Fruit fly (Drosophila melanogaster) whole organism, embryonic: Measurements from ENCODE around the gene rhea.

Experiments used
- Asciz ChIP-seq: fragments of 200-800 bp; sonication (Bioruptor generic); optimal IDR thresholded peaks from 2 replicates; lab custom pipeline; 2017; ENCODE audit warnings: missing biosample characterization, mild to moderate bottlenecking, missing genetic modification characterization, missing genetic modification reagents
- CG1024 ChIP-seq: fragments of 200-800 bp; sonication (Bioruptor generic); IDR thresholded peaks from 2 replicates; pipeline ENCODE4 v1.3.6; 2022; ENCODE audit warnings: missing biosample characterization, missing genetic modification characterization
- CG10462 ChIP-seq: fragments of 200-800 bp; sonication (Bioruptor generic); optimal IDR thresholded peaks from 2 replicates; lab custom pipeline; 2016; ENCODE audit warnings: missing biosample characterization, missing genetic modification characterization
- CG10979 ChIP-seq: fragments of 200-800 bp; sonication (Bioruptor generic); optimal IDR thresholded peaks from 2 replicates; lab custom pipeline; 2018; ENCODE audit warnings: missing biosample characterization, mild to moderate bottlenecking, missing genetic modification characterization, moderate library complexity
- CG12299 ChIP-seq: fragments of 200-800 bp; sonication (Bioruptor generic); optimal IDR thresholded peaks from 2 replicates; lab custom pipeline; 2018; ENCODE audit warnings: missing biosample characterization, mild to moderate bottlenecking, missing genetic modification characterization
- CG12942 ChIP-seq: fragments of 200-800 bp; sonication (Bioruptor generic); optimal IDR thresholded peaks from 3 replicates; lab custom pipeline; 2016; ENCODE audit warnings: missing biosample characterization, missing genetic modification characterization
- CG14710 ChIP-seq: fragments of 200-800 bp; sonication (Bioruptor generic); optimal IDR thresholded peaks from 3 replicates; lab custom pipeline; 2019; ENCODE audit warnings: missing biosample characterization, mild to moderate bottlenecking, missing genetic modification characterization, moderate library complexity
- CG16863 ChIP-seq: fragments of 200-800 bp; sonication (Bioruptor generic); optimal IDR thresholded peaks from 3 replicates; lab custom pipeline; 2016; ENCODE audit warnings: missing biosample characterization, missing genetic modification characterization
- CG17186 ChIP-seq: fragments of 200-800 bp; sonication (Bioruptor generic); optimal IDR thresholded peaks from 3 replicates; lab custom pipeline; 2017; ENCODE audit warnings: missing biosample characterization, missing genetic modification reagents, missing genetic modification characterization
- CG18262 ChIP-seq: fragments of 200-800 bp; optimal IDR thresholded peaks from 3 replicates; lab custom pipeline; 2019; ENCODE audit warnings: missing biosample characterization, mild to moderate bottlenecking, missing genetic modification characterization, moderate library complexity
- CG18619 ChIP-seq: fragments of 200-800 bp; sonication (Bioruptor generic); optimal IDR thresholded peaks from 3 replicates; lab custom pipeline; 2017; ENCODE audit warnings: missing biosample characterization, mild to moderate bottlenecking, missing genetic modification characterization
- CG2712 ChIP-seq: fragments of 200-800 bp; optimal IDR thresholded peaks from 3 replicates; lab custom pipeline; 2019; ENCODE audit warnings: missing biosample characterization, mild to moderate bottlenecking, missing genetic modification characterization, moderate library complexity
- CG2889 ChIP-seq: fragments of 200-800 bp; sonication (Bioruptor generic); IDR thresholded peaks from 3 replicates; pipeline ENCODE4 v1.3.6; 2022; ENCODE audit warnings: missing biosample characterization, missing genetic modification characterization
- CG30403 ChIP-seq: fragments of 200-800 bp; sonication (Bioruptor generic); optimal IDR thresholded peaks from 3 replicates; lab custom pipeline; 2016; ENCODE audit warnings: missing biosample characterization, missing genetic modification characterization
- CG31224 ChIP-seq: fragments of 200-800 bp; sonication (Bioruptor generic); IDR thresholded peaks from 2 replicates; pipeline ENCODE4 v1.3.6; 2022; ENCODE audit warnings: missing biosample characterization, missing genetic modification characterization
- CG3281 ChIP-seq: fragments of 200-800 bp; sonication (Bioruptor generic); optimal IDR thresholded peaks from 3 replicates; lab custom pipeline; 2017; ENCODE audit warnings: missing biosample characterization, mild to moderate bottlenecking, missing genetic modification characterization
- CG6689 ChIP-seq: fragments of 200-800 bp; sonication (Bioruptor generic); IDR thresholded peaks from 2 replicates; pipeline ENCODE4 v1.3.6; 2022; ENCODE audit warnings: missing biosample characterization, missing genetic modification characterization
- CG6791 ChIP-seq: fragments of 200-800 bp; sonication (Bioruptor generic); IDR thresholded peaks from 3 replicates; pipeline ENCODE4 v1.3.6; 2022; ENCODE audit warnings: missing biosample characterization, missing genetic modification characterization; ENCODE audit not compliant: partially characterized antibody
- CG6854 ChIP-seq: fragments of 200-800 bp; sonication (Bioruptor generic); optimal IDR thresholded peaks from 3 replicates; lab custom pipeline; 2017; ENCODE audit warnings: missing biosample characterization, mild to moderate bottlenecking, missing genetic modification characterization
- CG7839 ChIP-seq: fragments of 200-800 bp; sonication (Bioruptor generic); optimal IDR thresholded peaks from 3 replicates; lab custom pipeline; 2018; ENCODE audit warnings: missing biosample characterization, mild to moderate bottlenecking, missing genetic modification characterization, moderate library complexity
- CG8388 ChIP-seq: fragments of 200-800 bp; sonication (Bioruptor generic); optimal IDR thresholded peaks from 2 replicates; lab custom pipeline; 2019; ENCODE audit warnings: missing biosample characterization, mild to moderate bottlenecking, missing genetic modification characterization, moderate library complexity
- CG9727 ChIP-seq: fragments of 200-800 bp; sonication (Bioruptor generic); optimal IDR thresholded peaks from 3 replicates; lab custom pipeline; 2017; ENCODE audit warnings: missing biosample characterization, mild to moderate bottlenecking, missing genetic modification characterization
- CG9817 ChIP-seq: fragments of 200-800 bp; sonication (Bioruptor generic); optimal IDR thresholded peaks from 2 replicates; lab custom pipeline; 2018; ENCODE audit warnings: missing biosample characterization, mild to moderate bottlenecking, missing genetic modification characterization, moderate library complexity
- CHES-1-like ChIP-seq: fragments of 200-800 bp; sonication (Bioruptor generic); optimal IDR thresholded peaks from 2 replicates; lab custom pipeline; 2016; ENCODE audit warnings: missing biosample characterization, missing genetic modification characterization
- CoRest ChIP-seq: fragments of 200-800 bp; sonication (Bioruptor generic); optimal IDR thresholded peaks from 3 replicates; lab custom pipeline; 2018; ENCODE audit warnings: missing biosample characterization, mild to moderate bottlenecking, missing genetic modification characterization, moderate library complexity
- Doc2 ChIP-seq: fragments of 200-800 bp; sonication (Bioruptor generic); IDR thresholded peaks from 2 replicates; pipeline ENCODE4 v1.3.6; 2022; ENCODE audit warnings: missing biosample characterization, missing genetic modification characterization
- Hr39 ChIP-seq: fragments of >200 bp; optimal IDR thresholded peaks from 2 replicates; lab custom pipeline; 2017
- Opbp ChIP-seq: fragments of 200-800 bp; sonication (Bioruptor generic); IDR thresholded peaks from 3 replicates; pipeline ENCODE4 v1.3.6; 2022; ENCODE audit warnings: missing biosample characterization, missing genetic modification characterization; ENCODE audit not compliant: partially characterized antibody
- Trl ChIP-seq, 3 experiments: fragments of >200 bp in 2 of 3; fragments of 200-800 bp in 1 of 3; sonication (Bioruptor generic) in 1 of 3; optimal IDR thresholded peaks; 2 replicates in 1 of 3; 3 replicates in 2 of 3; lab custom pipeline; 2016 to 2017; ENCODE audit warnings: missing biosample characterization in 1 of 3, missing genetic modification characterization in 1 of 3
- ac ChIP-seq: fragments of 200-800 bp; sonication (Bioruptor generic); optimal IDR thresholded peaks from 3 replicates; lab custom pipeline; 2017; ENCODE audit warnings: missing biosample characterization, mild to moderate bottlenecking, missing genetic modification characterization
- al ChIP-seq: fragments of 200-800 bp; sonication (Bioruptor generic); IDR thresholded peaks from 2 replicates; pipeline ENCODE4 v1.3.6; 2022; ENCODE audit warnings: missing biosample characterization, missing genetic modification characterization
- bbx ChIP-seq: fragments of 200-800 bp; sonication (Bioruptor generic); IDR thresholded peaks from 2 replicates; pipeline ENCODE4 v1.3.6; 2022; ENCODE audit warnings: missing biosample characterization, missing genetic modification characterization; ENCODE audit not compliant: partially characterized antibody
- bcd ChIP-seq: fragments of 200-800 bp; sonication (Bioruptor generic); optimal IDR thresholded peaks from 2 replicates; lab custom pipeline; 2017; ENCODE audit warnings: missing biosample characterization, mild to moderate bottlenecking, missing genetic modification characterization
- bowl ChIP-seq: fragments of 200-800 bp; sonication (Bioruptor generic); IDR thresholded peaks from 2 replicates; pipeline ENCODE4 v1.3.6; 2022; ENCODE audit warnings: missing biosample characterization, missing genetic modification characterization
- chif ChIP-seq, 2 experiments: fragments of 200-800 bp; sonication (Bioruptor generic); optimal IDR thresholded peaks; 3 replicates each; lab custom pipeline; 2016; ENCODE audit warnings: missing biosample characterization in 2 of 2, missing genetic modification characterization in 2 of 2
- croc ChIP-seq: fragments of 200-800 bp; sonication (Bioruptor generic); conservative IDR thresholded peaks from 3 replicates; pipeline ENCODE4 v1.3.6; 2022; ENCODE audit warnings: missing biosample characterization, missing genetic modification characterization
- dm ChIP-seq: fragments of 200-800 bp; sonication (Bioruptor generic); optimal IDR thresholded peaks from 3 replicates; lab custom pipeline; 2016; ENCODE audit warnings: missing biosample characterization, missing genetic modification characterization
- fru ChIP-seq: fragments of >200 bp; optimal IDR thresholded peaks from 2 replicates; lab custom pipeline; 2017
- fu2 ChIP-seq: fragments of 200-800 bp; sonication (Bioruptor generic); optimal IDR thresholded peaks from 2 replicates; lab custom pipeline; 2016; ENCODE audit warnings: missing biosample characterization, missing genetic modification characterization
- gt ChIP-seq: fragments of 200-800 bp; sonication (Bioruptor generic); IDR thresholded peaks from 2 replicates; pipeline ENCODE4 v1.3.6; 2022; ENCODE audit warnings: missing biosample characterization, missing genetic modification characterization
- her ChIP-seq: fragments of 200-800 bp; sonication (Bioruptor generic); optimal IDR thresholded peaks from 2 replicates; lab custom pipeline; 2016; ENCODE audit warnings: missing biosample characterization, missing genetic modification characterization
- ind ChIP-seq: fragments of 200-800 bp; sonication (Bioruptor generic); optimal IDR thresholded peaks from 3 replicates; lab custom pipeline; 2016; ENCODE audit warnings: missing biosample characterization, missing genetic modification characterization
- pnt ChIP-seq: fragments of 200-800 bp; sonication (Bioruptor generic); optimal IDR thresholded peaks from 3 replicates; lab custom pipeline; 2016; ENCODE audit warnings: missing biosample characterization, missing genetic modification characterization
- ranshi ChIP-seq: fragments of 200-800 bp; sonication (Bioruptor generic); IDR thresholded peaks from 2 replicates; pipeline ENCODE4 v1.3.6; 2022; ENCODE audit warnings: missing biosample characterization, missing genetic modification characterization
- run ChIP-seq: fragments of 200-800 bp; sonication (Bioruptor generic); optimal IDR thresholded peaks from 3 replicates; lab custom pipeline; 2018; ENCODE audit warnings: missing biosample characterization, mild to moderate bottlenecking, missing genetic modification characterization
- sim ChIP-seq: fragments of 200-800 bp; sonication (Bioruptor generic); IDR thresholded peaks from 2 replicates; pipeline ENCODE4 v1.3.6; 2022; ENCODE audit warnings: missing biosample characterization, missing genetic modification characterization
- sima ChIP-seq: fragments of 200-800 bp; sonication (Bioruptor generic); optimal IDR thresholded peaks from 2 replicates; lab custom pipeline; 2016; ENCODE audit warnings: missing biosample characterization, missing genetic modification characterization
- tx ChIP-seq: fragments of 200-800 bp; sonication (Bioruptor generic); optimal IDR thresholded peaks from 2 replicates; lab custom pipeline; 2016; ENCODE audit warnings: missing biosample characterization, missing genetic modification characterization
- unpg ChIP-seq: fragments of 200-800 bp; sonication (Bioruptor generic); optimal IDR thresholded peaks from 3 replicates; lab custom pipeline; 2018; ENCODE audit warnings: missing biosample characterization, mild to moderate bottlenecking, missing genetic modification characterization, moderate library complexity
- wor ChIP-seq: fragments of 200-800 bp; sonication (Bioruptor generic); IDR thresholded peaks from 2 replicates; pipeline ENCODE4 v1.3.6; 2022; ENCODE audit warnings: missing biosample characterization, missing genetic modification characterization
- yki ChIP-seq: fragments of >200 bp; optimal IDR thresholded peaks from 3 replicates; lab custom pipeline; 2018
- z ChIP-seq: fragments of 200-800 bp; sonication (Bioruptor generic); IDR thresholded peaks from 3 replicates; pipeline ENCODE4 v1.3.6; 2022; ENCODE audit warnings: missing biosample characterization, missing genetic modification characterization
- zen ChIP-seq: fragments of 200-800 bp; sonication (Bioruptor generic); optimal IDR thresholded peaks from 3 replicates; lab custom pipeline; 2018; ENCODE audit warnings: missing biosample characterization, mild to moderate bottlenecking, missing genetic modification characterization, moderate library complexity

rhea gene

dm6 chr3L:8584086-8584485 lies 39.3 kb downstream of the rhea start (continued):
- peak; percentile 22 for TF ChIP-seq CG18619 (GFP tag; lab: Kevin White, UChicago)
- no peak for TF ChIP-seq CG10979 (tag; lab: Kevin White, UChicago)
- no peak for TF ChIP-seq CG2712 (tag; lab: Kevin White, UChicago)
- TF ChIP-seq CG31224 (GFP tag; lab: Robert Waterston, UW): no peak
- TF ChIP-seq fu2: no peak
- TF ChIP-seq ranshi (GFP tag; lab: Robert Waterston, UW): no peak; the same call in 1 of the 2 replicates
- peak; percentile 15 for TF ChIP-seq CG9817 (tag; lab: Kevin White, UChicago)
- no peak for TF ChIP-seq CG6689 (GFP tag; lab: Robert Waterston, UW)
- no peak for TF ChIP-seq CG17186 (GFP tag; lab: Kevin White, UChicago)
- no peak for TF ChIP-seq sim (GFP tag; lab: Robert Waterston, UW)
- no peak for TF ChIP-seq tx (GFP tag; lab: Kevin White, UChicago)
- no peak for TF ChIP-seq wor (GFP tag; lab: Robert Waterston, UW)
- no peak for TF ChIP-seq ac (GFP tag; lab: Kevin White, UChicago)
- TF ChIP-seq her (GFP tag; lab: Kevin White, UChicago): peak; percentile 46
- TF ChIP-seq Hr39 (lab: Kevin White, UChicago): no peak
- TF ChIP-seq CG6791 (GFP tag; lab: Robert Waterston, UW): no peak
- peak; percentile 71 for TF ChIP-seq CG6854 (GFP tag; lab: Kevin White, UChicago)
- TF ChIP-seq yki (lab: Kevin White, UChicago): no peak
- no peak for TF ChIP-seq CoRest (tag; lab: Kevin White, UChicago)
- no peak for TF ChIP-seq zen
- TF ChIP-seq pnt (GFP tag; lab: Kevin White, UChicago): peak; percentile 12
- TF ChIP-seq Doc2 (GFP tag; lab: Robert Waterston, UW): no peak
- TF ChIP-seq dm (GFP tag; lab: Kevin White, UChicago): no peak
- TF ChIP-seq al (GFP tag; lab: Robert Waterston, UW): no peak
- TF ChIP-seq sima (GFP tag; lab: Kevin White, UChicago): no peak
- no peak for TF ChIP-seq CG1024 (GFP tag; lab: Robert Waterston, UW)
- peak; percentile 20 for TF ChIP-seq bcd (GFP tag; lab: Kevin White, UChicago)
- no peak for TF ChIP-seq croc (GFP tag; lab: Robert Waterston, UW)
- TF ChIP-seq CG12942 (GFP tag; lab: Kevin White, UChicago): no peak
- TF ChIP-seq ind (GFP tag; lab: Kevin White, UChicago): no peak
- TF ChIP-seq CG3281: peak; percentile 59
- no peak for TF ChIP-seq bbx (GFP tag; lab: Robert Waterston, UW)
- no peak for TF ChIP-seq CG18262 (tag; lab: Kevin White, UChicago)
- TF ChIP-seq Opbp (GFP tag; lab: Robert Waterston, UW): no peak
- TF ChIP-seq CHES-1-like: no peak
- TF ChIP-seq run (tag; lab: Kevin White, UChicago): no peak
- no peak for TF ChIP-seq CG14710
- TF ChIP-seq CG9727 (GFP tag; lab: Kevin White, UChicago): no peak
- no peak for TF ChIP-seq chif (GFP tag; optimal IDR thresholded peaks at IDR 0.05; lab: Kevin White, UChicago)
- peak; percentile 27 for TF ChIP-seq CG12299 (tag; lab: Kevin White, UChicago)
- no peak for TF ChIP-seq Trl (optimal IDR thresholded peaks at IDR 0.05; lab: Kevin White, UChicago)
- peak; percentile 53 for TF ChIP-seq Trl (GFP tag; optimal IDR thresholded peaks at IDR 0.05; lab: Kevin White, UChicago)
- no peak for TF ChIP-seq CG16863
- no peak for TF ChIP-seq CG2889
- no peak for TF ChIP-seq z
- no peak for TF ChIP-seq CG10462 (GFP tag; lab: Kevin White, UChicago)
- no peak for TF ChIP-seq unpg (GFP tag; lab: Kevin White, UChicago)
- TF ChIP-seq CG7839 (tag; lab: Kevin White, UChicago): no peak
- no peak for TF ChIP-seq CG8388 (GFP tag; lab: Kevin White, UChicago)
- peak; percentile 34; the same call in 1 of the 2 replicates for TF ChIP-seq bowl (GFP tag; lab: Robert Waterston, UW)
- TF ChIP-seq Asciz (GFP tag; lab: Kevin White, UChicago): peak; percentile 70
- TF ChIP-seq gt (GFP tag; lab: Robert Waterston, UW): no peak
- no peak for TF ChIP-seq fru (lab: Kevin White, UChicago)
- TF ChIP-seq CG30403: no peak
